Fruit fly (Drosophila melanogaster) whole organism, larva: ENCODE measurements around the gene Tb.

Experiments
- noc ChIP-seq: fragments of 200-800 bp; sonication (Bioruptor generic); optimal IDR thresholded peaks from 3 replicates; lab custom pipeline; 2019; ENCODE audit warnings: missing biosample characterization, mild to moderate bottlenecking, missing genetic modification characterization, moderate library complexity

The Tb gene

dm6 chr3R:26656140-26656539 is at the start of gene Tb:
Gene Tb, plus strand, starts transcription at chr3R:26656440.
- no peak for TF ChIP-seq noc

dm6 chr3R:26606498-26606897 is 49.7 kb upstream of the Tb start:
- no peak for TF ChIP-seq noc

- TF ChIP-seq noc, result no peak
Measured at dm6 chr3R:26615428-26615827, 40.8 kb upstream of the Tb start.

dm6 chr3R:26618818-26619217 is 37.4 kb upstream of the Tb start, which contains the start of gene TwdlM:
Gene TwdlM, plus strand, starts transcription at chr3R:26619118.
- TF ChIP-seq noc, result no peak

- TF ChIP-seq noc, result no peak
Measured at dm6 chr3R:26621314-26621813, 34.9 kb upstream of the Tb start, which contains the start of gene TwdlP. Gene TwdlP, minus strand, starts transcription at chr3R:26621364.

dm6 chr3R:26623493-26623956 is 32.7 kb upstream of the Tb start, which contains the start of gene TwdlB:
Gene TwdlB, minus strand, starts transcription at chr3R:26623543.
- no peak for TF ChIP-seq noc

dm6 chr3R:26625552-26625951 is 30.7 kb upstream of the Tb start, which contains the start of gene TwdlL:
Gene TwdlL, minus strand, starts transcription at chr3R:26625652.
- no peak for TF ChIP-seq noc

- TF ChIP-seq noc, result no peak
Measured at dm6 chr3R:26626638-26627037, 29.6 kb upstream of the Tb start, which contains the start of gene TwdlO. Gene TwdlO, minus strand, starts transcription at chr3R:26626738.

dm6 chr3R:26628624-26629023 is 27.6 kb upstream of the Tb start, which contains the start of gene TwdlK:
Gene TwdlK, minus strand, starts transcription at chr3R:26628724.
- no peak for TF ChIP-seq noc

- no peak for TF ChIP-seq noc
Measured at dm6 chr3R:26629618-26630017, 26.6 kb upstream of the Tb start, which contains the start of gene TwdlJ. Gene TwdlJ, plus strand, starts transcription at chr3R:26629918.

dm6 chr3R:26631334-26631919 is 24.8 kb upstream of the Tb start, which contains the start of gene TwdlN:
Gene TwdlN, plus strand, starts transcription at chr3R:26631869.
- TF ChIP-seq noc, result no peak

dm6 chr3R:26633010-26633409 is 23.2 kb upstream of the Tb start:
- no peak for TF ChIP-seq noc

dm6 chr3R:26633432-26633831 is 22.8 kb upstream of the Tb start, which contains the start of gene TwdlH:
Gene TwdlH, plus strand, starts transcription at chr3R:26633732.
- no peak for TF ChIP-seq noc

dm6 chr3R:26634585-26634984 is 21.7 kb upstream of the Tb start, which contains the start of gene TwdlR:
Gene TwdlR, plus strand, starts transcription at chr3R:26634885.
- no peak for TF ChIP-seq noc

- no peak for TF ChIP-seq noc
Measured at dm6 chr3R:26636388-26636787, 19.9 kb upstream of the Tb start, which contains the start of gene TwdlS. Gene TwdlS, plus strand, starts transcription at chr3R:26636688.

dm6 chr3R:26639503-26640075 is 16.7 kb upstream of the Tb start, which contains the start of gene TwdlD:
Gene TwdlD, plus strand, starts transcription at chr3R:26640025.
- no peak for TF ChIP-seq noc

dm6 chr3R:26654594-26654993 is 1.6 kb upstream of the Tb start:
- TF ChIP-seq noc, result no peak
